Worm (Caenorhabditis elegans) whole organism, early embryonic: ENCODE results near the gene K09B3.1.

Experiments used
- aly-1 ChIP-seq: sonication (generic microtip); optimal IDR thresholded peaks from 2 replicates; lab custom pipeline; 2016; ENCODE audit warnings: missing genetic modification characterization, missing compliant biosample characterization
- ama-1 ChIP-seq: fragments of 150-350 bp; optimal IDR thresholded peaks from 2 replicates; lab custom pipeline; 2014
- ets-7 ChIP-seq: sonication (generic microtip); optimal IDR thresholded peaks from 2 replicates; lab custom pipeline; 2016; ENCODE audit warnings: missing genotype, missing genetic modification characterization, missing compliant biosample characterization
- flt-1 ChIP-seq: fragments of 200-800 bp; sonication (Bioruptor generic); IDR thresholded peaks from 2 replicates; pipeline ENCODE4 v1.3.6; 2022; ENCODE audit warnings: missing genetic modification characterization, missing compliant biosample characterization
- hmg-4 ChIP-seq: fragments of 200-800 bp; sonication (Bioruptor generic); optimal IDR thresholded peaks from 2 replicates; lab custom pipeline; 2018; ENCODE audit warnings: mild to moderate bottlenecking, missing genetic modification characterization, missing compliant biosample characterization
- scrt-1 ChIP-seq: fragments of 200-800 bp; sonication (Bioruptor generic); IDR thresholded peaks from 2 replicates; pipeline ENCODE4 v1.3.6; 2022; ENCODE audit warnings: missing genetic modification characterization, missing compliant biosample characterization
- tra-4 ChIP-seq: sonication (generic microtip); optimal IDR thresholded peaks from 2 replicates; lab custom pipeline; 2017; ENCODE audit warnings: missing genetic modification characterization, missing compliant biosample characterization

ce11 chrIV:3843019-3843527 lies 48.5 kb downstream of the K09B3.1 start:
- no peak for TF ChIP-seq hmg-4 (GFP tag; lab: Kevin White, UChicago)
- TF ChIP-seq ama-1 (lab: Kevin White, UChicago): no peak
- no peak for TF ChIP-seq ets-7 (tag; lab: Kevin White, UChicago)
- TF ChIP-seq tra-4 (tag; lab: Kevin White, UChicago): no peak
- TF ChIP-seq flt-1 (GFP tag; lab: Robert Waterston, UW): no peak
- TF ChIP-seq scrt-1: no peak
- TF ChIP-seq aly-1: no peak
